Worm (Caenorhabditis elegans) whole organism, midembryonic: ENCODE results near the gene C18D11.6.

Source experiments
- T22C8.4 ChIP-seq: fragments of 200-800 bp; sonication (Bioruptor generic); IDR thresholded peaks from 2 replicates; pipeline ENCODE4 v1.3.6; 2022; ENCODE audit warnings: missing genetic modification characterization, missing compliant biosample characterization
- flt-1 ChIP-seq: fragments of 200-800 bp; sonication (Bioruptor generic); IDR thresholded peaks from 2 replicates; pipeline ENCODE4 v1.3.6; 2022; ENCODE audit warnings: missing genetic modification characterization, missing compliant biosample characterization
- klf-2 ChIP-seq: fragments of 200-800 bp; sonication (Bioruptor generic); conservative IDR thresholded peaks from 2 replicates; pipeline ENCODE4 v1.3.6; 2022; ENCODE audit warnings: missing genetic modification reagents, missing genetic modification characterization, missing compliant biosample characterization
- med-1 ChIP-seq: sonication (generic microtip); optimal IDR thresholded peaks from 2 replicates; lab custom pipeline; 2017; ENCODE audit warnings: missing genetic modification characterization, mild to moderate bottlenecking, missing compliant biosample characterization, antibody characterized with exemption, missing genetic modification reagents; ENCODE audit not compliant: insufficient read depth
- ref-1 ChIP-seq: fragments of 200-800 bp; sonication (Bioruptor generic); conservative IDR thresholded peaks from 2 replicates; pipeline ENCODE4 v1.3.6; 2022; ENCODE audit warnings: missing genetic modification reagents, missing genetic modification characterization, missing compliant biosample characterization
- ztf-23 ChIP-seq: fragments of 200-800 bp; sonication (Bioruptor generic); IDR thresholded peaks from 2 replicates; pipeline ENCODE4 v1.3.6; 2022; ENCODE audit warnings: missing genetic modification reagents, missing genetic modification characterization, missing compliant biosample characterization
- ztf-29 ChIP-seq: fragments of 200-800 bp; sonication (Bioruptor generic); IDR thresholded peaks from 2 replicates; pipeline ENCODE4 v1.3.6; 2022; ENCODE audit warnings: missing genetic modification reagents, missing genetic modification characterization, missing compliant biosample characterization

- no peak for TF ChIP-seq flt-1
- no peak for TF ChIP-seq T22C8.4 (GFP tag; lab: Robert Waterston, UW)
- no peak for TF ChIP-seq ztf-23
- no peak for TF ChIP-seq klf-2 (GFP tag; lab: Robert Waterston, UW)
- TF ChIP-seq ref-1 (GFP tag; lab: Robert Waterston, UW): no peak
- no peak for TF ChIP-seq ztf-29 (GFP tag; lab: Robert Waterston, UW)
- no peak for TF ChIP-seq med-1 (GFP tag; lab: Kevin White, UChicago)
These were observed 32.7 kb downstream of the C18D11.6 start for ce11 chrIII:11843007-11843406.
